Fruit fly (Drosophila melanogaster): Measurements from ENCODE around the gene meru.

dm6 chr3L:15802655-15803054 is 41.2 kb downstream of the meru start:
- TF ChIP-seq CG8478 (optimal IDR thresholded peaks at IDR 0.05) (no peak), usp (GFP tag; optimal IDR thresholded peaks at IDR 0.05) (no peak), psq (optimal IDR thresholded peaks at IDR 0.05) (no peak), pan (optimal IDR thresholded peaks at IDR 0.05) (no peak), EcR (GFP tag; optimal IDR thresholded peaks at IDR 0.05) (no peak), Dll (optimal IDR thresholded peaks at IDR 0.05) (no peak)

Data from whole organism.